Fruit fly (Drosophila melanogaster): ENCODE results near the gene rdgA.

- TF ChIP-seq ovo (GFP tag; optimal IDR thresholded peaks at IDR 0.05) (no peak), CG7045 (GFP tag; optimal IDR thresholded peaks at IDR 0.05) (no peak), Mnt (GFP tag; optimal IDR thresholded peaks at IDR 0.05) (no peak)
These were observed 25.1 kb upstream of the rdgA start for dm6 chrX:8881729-8882128.
